Fruit fly (Drosophila melanogaster) whole organism, embryonic: ENCODE data around the gene CIA30.

Experiments used
- Aef1 ChIP-seq: fragments of 200-800 bp; sonication (Bioruptor generic); IDR thresholded peaks from 3 replicates; pipeline ENCODE4 v1.3.6; 2022; ENCODE audit warnings: missing biosample characterization, missing genetic modification characterization
- Atf6 ChIP-seq: fragments of 200-800 bp; sonication (Bioruptor generic); IDR thresholded peaks from 2 replicates; pipeline ENCODE4 v1.3.6; 2022; ENCODE audit warnings: missing biosample characterization, missing genetic modification characterization
- B-H2 ChIP-seq: fragments of 200-800 bp; sonication (Bioruptor generic); optimal IDR thresholded peaks from 2 replicates; lab custom pipeline; 2018; ENCODE audit warnings: missing biosample characterization, mild to moderate bottlenecking, missing genetic modification characterization
- BEAF-32 ChIP-seq: fragments of 200-800 bp; sonication (Bioruptor generic); optimal IDR thresholded peaks from 3 replicates; lab custom pipeline; 2017; ENCODE audit warnings: missing biosample characterization, missing genetic modification characterization, mild to moderate bottlenecking, moderate library complexity, missing genetic modification reagents
- CG10654 ChIP-seq: fragments of 200-800 bp; sonication (Bioruptor generic); optimal IDR thresholded peaks from 2 replicates; lab custom pipeline; 2016; ENCODE audit warnings: missing biosample characterization, missing genetic modification characterization
- CG11504 ChIP-seq: fragments of 200-800 bp; sonication (Bioruptor generic); optimal IDR thresholded peaks from 3 replicates; lab custom pipeline; 2019; ENCODE audit warnings: missing biosample characterization, mild to moderate bottlenecking, missing genetic modification characterization, moderate library complexity
- CG1233 ChIP-seq: fragments of 200-800 bp; sonication (Bioruptor generic); optimal IDR thresholded peaks from 4 replicates; lab custom pipeline; 2018; ENCODE audit warnings: missing biosample characterization, mild to moderate bottlenecking, missing genetic modification characterization
- CG12769 ChIP-seq: fragments of 200-800 bp; sonication (Bioruptor generic); optimal IDR thresholded peaks from 2 replicates; lab custom pipeline; 2019; ENCODE audit warnings: missing biosample characterization, mild to moderate bottlenecking, missing genetic modification characterization, moderate library complexity
- CG16813 ChIP-seq: fragments of 200-800 bp; sonication (Bioruptor generic); IDR thresholded peaks from 3 replicates; pipeline ENCODE4 v1.3.6; 2022; ENCODE audit warnings: missing biosample characterization, missing genetic modification characterization; ENCODE audit not compliant: partially characterized antibody
- CG17328 ChIP-seq: fragments of 200-800 bp; sonication (Bioruptor generic); IDR thresholded peaks from 2 replicates; pipeline ENCODE4 v1.3.6; 2022; ENCODE audit warnings: missing biosample characterization, missing genetic modification characterization
- CG17612 ChIP-seq: fragments of 200-800 bp; sonication (Bioruptor generic); IDR thresholded peaks from 2 replicates; pipeline ENCODE4 v1.3.6; 2022; ENCODE audit warnings: missing biosample characterization, missing genetic modification characterization
- CG17829 ChIP-seq: fragments of 200-800 bp; optimal IDR thresholded peaks from 2 replicates; lab custom pipeline; 2019; ENCODE audit warnings: missing biosample characterization, mild to moderate bottlenecking, missing genetic modification characterization, moderate library complexity
- CG32532 ChIP-seq: fragments of 200-800 bp; sonication (Bioruptor generic); IDR thresholded peaks from 2 replicates; pipeline ENCODE4 v1.3.6; 2022; ENCODE audit warnings: missing biosample characterization, missing genetic modification characterization
- CG7786 ChIP-seq: fragments of 200-800 bp; sonication (Bioruptor generic); optimal IDR thresholded peaks from 2 replicates; lab custom pipeline; 2016; ENCODE audit warnings: missing biosample characterization, missing genetic modification characterization
- CG8290 ChIP-seq, 3 experiments: fragments of 200-800 bp; sonication (Bioruptor generic); optimal IDR thresholded peaks; 2 replicates each; lab custom pipeline; 2016 to 2019; ENCODE audit warnings: missing biosample characterization in 3 of 3, missing genetic modification characterization in 3 of 3, mild to moderate bottlenecking in 2 of 3, moderate library complexity in 1 of 3
- CG9727 ChIP-seq: fragments of 200-800 bp; sonication (Bioruptor generic); optimal IDR thresholded peaks from 3 replicates; lab custom pipeline; 2017; ENCODE audit warnings: missing biosample characterization, mild to moderate bottlenecking, missing genetic modification characterization
- CG9876 ChIP-seq: fragments of 200-800 bp; sonication (Bioruptor generic); optimal IDR thresholded peaks from 2 replicates; lab custom pipeline; 2016; ENCODE audit warnings: missing biosample characterization, missing genetic modification characterization
- Chrac-16 ChIP-seq: fragments of 200-800 bp; sonication (Bioruptor generic); optimal IDR thresholded peaks from 3 replicates; lab custom pipeline; 2016; ENCODE audit warnings: missing biosample characterization, missing genetic modification characterization
- D19A ChIP-seq: fragments of 200-800 bp; optimal IDR thresholded peaks from 3 replicates; lab custom pipeline; 2019; ENCODE audit warnings: missing biosample characterization, mild to moderate bottlenecking, missing genetic modification characterization, moderate library complexity
- E2f2 ChIP-seq: fragments of 200-800 bp; sonication (Bioruptor generic); IDR thresholded peaks from 2 replicates; pipeline ENCODE4 v1.3.6; 2022; ENCODE audit warnings: missing biosample characterization, missing genetic modification characterization
- H2.0 ChIP-seq: fragments of 200-800 bp; sonication (Bioruptor generic); IDR thresholded peaks from 2 replicates; pipeline ENCODE4 v1.3.6; 2022; ENCODE audit warnings: missing biosample characterization, missing genetic modification characterization
- Hmx ChIP-seq: fragments of 200-800 bp; sonication (Bioruptor generic); optimal IDR thresholded peaks from 2 replicates; lab custom pipeline; 2016; ENCODE audit warnings: missing biosample characterization, missing genetic modification characterization
- Hr51 ChIP-seq, 2 experiments: fragments of 200-800 bp; sonication (Bioruptor generic); optimal IDR thresholded peaks; 2 replicates in 1 of 2; 3 replicates in 1 of 2; lab custom pipeline; 2016 to 2018; ENCODE audit warnings: missing biosample characterization in 2 of 2, missing genetic modification characterization in 2 of 2, mild to moderate bottlenecking in 1 of 2, moderate library complexity in 1 of 2
- Meics ChIP-seq: fragments of 200-800 bp; sonication (Bioruptor generic); optimal IDR thresholded peaks from 2 replicates; lab custom pipeline; 2017; ENCODE audit warnings: missing biosample characterization, mild to moderate bottlenecking, missing genetic modification characterization
- Myb ChIP-seq: fragments of 200-800 bp; sonication (Bioruptor generic); optimal IDR thresholded peaks from 2 replicates; lab custom pipeline; 2016; ENCODE audit warnings: missing biosample characterization, missing genetic modification characterization
- NC2β ChIP-seq: fragments of 200-800 bp; sonication (Bioruptor generic); optimal IDR thresholded peaks from 2 replicates; lab custom pipeline; 2016; ENCODE audit warnings: missing biosample characterization, missing genetic modification characterization
- Nf-YA ChIP-seq: fragments of 200-800 bp; sonication (Bioruptor generic); IDR thresholded peaks from 2 replicates; pipeline ENCODE4 v1.3.6; 2022; ENCODE audit warnings: missing biosample characterization, missing genetic modification characterization
- Nf-YB ChIP-seq: fragments of 200-800 bp; sonication (Bioruptor generic); optimal IDR thresholded peaks from 3 replicates; lab custom pipeline; 2019; ENCODE audit warnings: missing biosample characterization, mild to moderate bottlenecking, missing genetic modification characterization, moderate library complexity
- Scr ChIP-seq: fragments of 200-800 bp; sonication (Bioruptor generic); IDR thresholded peaks from 2 replicates; pipeline ENCODE4 v1.3.6; 2022; ENCODE audit warnings: missing biosample characterization, missing genetic modification characterization; ENCODE audit not compliant: partially characterized antibody
- Sox102F ChIP-seq: fragments of 200-800 bp; sonication (Bioruptor generic); optimal IDR thresholded peaks from 2 replicates; lab custom pipeline; 2018; ENCODE audit warnings: missing biosample characterization, mild to moderate bottlenecking, missing genetic modification characterization, moderate library complexity
- Xbp1 ChIP-seq: fragments of 200-800 bp; sonication (Bioruptor generic); optimal IDR thresholded peaks from 3 replicates; lab custom pipeline; 2016; ENCODE audit warnings: missing biosample characterization, mild to moderate bottlenecking, missing genetic modification characterization
- disco-r ChIP-seq: fragments of 200-800 bp; sonication (Bioruptor generic); optimal IDR thresholded peaks from 2 replicates; lab custom pipeline; 2016; ENCODE audit warnings: missing biosample characterization, missing genetic modification characterization
- ems ChIP-seq: fragments of 200-800 bp; sonication (Bioruptor generic); optimal IDR thresholded peaks from 3 replicates; lab custom pipeline; 2016; ENCODE audit warnings: missing biosample characterization, missing genetic modification characterization
- fd64A ChIP-seq: fragments of 200-800 bp; sonication (Bioruptor generic); optimal IDR thresholded peaks from 3 replicates; lab custom pipeline; 2018; ENCODE audit warnings: missing biosample characterization, mild to moderate bottlenecking, missing genetic modification characterization
- insv ChIP-seq, 2 experiments: fragments of 200-800 bp; sonication (Bioruptor generic); optimal IDR thresholded peaks; 3 replicates each; lab custom pipeline; 2016 to 2018; ENCODE audit warnings: missing biosample characterization in 2 of 2, missing genetic modification characterization in 2 of 2
- jumu ChIP-seq: fragments of 200-800 bp; sonication (Bioruptor generic); optimal IDR thresholded peaks from 3 replicates; lab custom pipeline; 2016; ENCODE audit warnings: missing biosample characterization, missing genetic modification characterization
- lmd ChIP-seq: fragments of 200-800 bp; sonication (Bioruptor generic); IDR thresholded peaks from 2 replicates; pipeline ENCODE4 v1.3.6; 2022; ENCODE audit warnings: missing biosample characterization, missing genetic modification characterization
- nerfin-1 ChIP-seq: fragments of 200-800 bp; sonication (Bioruptor generic); optimal IDR thresholded peaks from 3 replicates; lab custom pipeline; 2019; ENCODE audit warnings: missing biosample characterization, mild to moderate bottlenecking, missing genetic modification characterization, moderate library complexity
- nerfin-2 ChIP-seq: fragments of 200-800 bp; sonication (Bioruptor generic); IDR thresholded peaks from 2 replicates; pipeline ENCODE4 v1.3.6; 2022; ENCODE audit warnings: missing biosample characterization, missing genetic modification characterization; ENCODE audit not compliant: partially characterized antibody
- oc ChIP-seq: fragments of 200-800 bp; sonication (Bioruptor generic); optimal IDR thresholded peaks from 2 replicates; lab custom pipeline; 2018; ENCODE audit warnings: missing biosample characterization, mild to moderate bottlenecking, missing genetic modification characterization, moderate library complexity
- pnt ChIP-seq: fragments of 200-800 bp; sonication (Bioruptor generic); optimal IDR thresholded peaks from 3 replicates; lab custom pipeline; 2016; ENCODE audit warnings: missing biosample characterization, missing genetic modification characterization
- pum ChIP-seq: fragments of 200-800 bp; sonication (Bioruptor generic); optimal IDR thresholded peaks from 2 replicates; lab custom pipeline; 2016; ENCODE audit warnings: missing biosample characterization, missing genetic modification characterization
- sima ChIP-seq: fragments of 200-800 bp; sonication (Bioruptor generic); optimal IDR thresholded peaks from 2 replicates; lab custom pipeline; 2016; ENCODE audit warnings: missing biosample characterization, missing genetic modification characterization
- slbo ChIP-seq: fragments of 200-800 bp; sonication (Bioruptor generic); IDR thresholded peaks from 2 replicates; pipeline ENCODE4 v1.3.6; 2022; ENCODE audit warnings: missing biosample characterization, missing genetic modification characterization
- sr ChIP-seq: fragments of 200-800 bp; sonication (Bioruptor generic); IDR thresholded peaks from 3 replicates; pipeline ENCODE4 v1.3.6; 2022; ENCODE audit warnings: missing biosample characterization, missing genetic modification characterization
- tin ChIP-seq: fragments of 200-800 bp; sonication (Bioruptor generic); optimal IDR thresholded peaks from 3 replicates; lab custom pipeline; 2016; ENCODE audit warnings: missing biosample characterization, missing genetic modification characterization
- tup ChIP-seq: fragments of 200-800 bp; sonication (Bioruptor generic); optimal IDR thresholded peaks from 2 replicates; lab custom pipeline; 2016; ENCODE audit warnings: missing biosample characterization, mild to moderate bottlenecking, missing genetic modification characterization, moderate library complexity
- vvl ChIP-seq: fragments of 200-800 bp; sonication (Bioruptor generic); IDR thresholded peaks from 2 replicates; pipeline ENCODE4 v1.3.6; 2022; ENCODE audit warnings: missing biosample characterization, missing genetic modification characterization
- wek ChIP-seq: fragments of 200-800 bp; sonication (Bioruptor generic); optimal IDR thresholded peaks from 3 replicates; lab custom pipeline; 2018; ENCODE audit warnings: missing biosample characterization, mild to moderate bottlenecking, missing genetic modification characterization, moderate library complexity

Gene CIA30

dm6 chr3R:29758129-29758733, 21.5 kb downstream of the CIA30 start (continued):
- peak; percentile 31 for TF ChIP-seq CG11504 (tag; lab: Kevin White, UChicago)
- TF ChIP-seq jumu (GFP tag; lab: Kevin White, UChicago): no peak
- TF ChIP-seq nerfin-2: no peak
- no peak for TF ChIP-seq nerfin-1 (tag; lab: Kevin White, UChicago)
- TF ChIP-seq sr (GFP tag; lab: Robert Waterston, UW): no peak
- TF ChIP-seq Meics (GFP tag; lab: Kevin White, UChicago): no peak
- TF ChIP-seq Scr (GFP tag; lab: Robert Waterston, UW): no peak
- no peak for TF ChIP-seq CG7786
- TF ChIP-seq tin (GFP tag; lab: Kevin White, UChicago): no peak
- no peak for TF ChIP-seq Hmx (GFP tag; lab: Kevin White, UChicago)
- no peak for TF ChIP-seq fd64A
- no peak; the same call in 1 of the 2 replicates for TF ChIP-seq E2f2
- 0 out of 2 replicates have a peak, but pooled peaks have one; percentile 35 for TF ChIP-seq CG17328 (GFP tag; lab: Robert Waterston, UW)
- TF ChIP-seq pum (GFP tag; lab: Kevin White, UChicago): no peak
- TF ChIP-seq H2.0 (GFP tag; lab: Robert Waterston, UW): 0 out of 2 replicates have a peak, but pooled peaks have one; percentile 18
- TF ChIP-seq vvl (GFP tag; lab: Robert Waterston, UW): peak; percentile 49; the same call in 1 of the 2 replicates
- TF ChIP-seq lmd: no peak
- TF ChIP-seq slbo (GFP tag; lab: Robert Waterston, UW): peak; percentile 43
- no peak for TF ChIP-seq CG9727 (GFP tag; lab: Kevin White, UChicago)
- no peak for TF ChIP-seq CG12769
- no peak for TF ChIP-seq sima
- no peak for TF ChIP-seq insv (GFP tag; optimal IDR thresholded peaks at IDR 0.05; lab: Kevin White, UChicago)
- no peak for TF ChIP-seq CG17612 (GFP tag; lab: Robert Waterston, UW)
- no peak for TF ChIP-seq Myb (GFP tag; lab: Kevin White, UChicago)
- TF ChIP-seq wek (GFP tag; lab: Kevin White, UChicago): no peak
- no peak for TF ChIP-seq D19A (tag; lab: Kevin White, UChicago)
- peak in 1 of 2 experiments; percentile 39 for TF ChIP-seq Hr51 (GFP tag; optimal IDR thresholded peaks at IDR 0.05; lab: Kevin White, UChicago)
- TF ChIP-seq pnt (GFP tag; lab: Kevin White, UChicago): no peak
- TF ChIP-seq CG17829 (tag; lab: Kevin White, UChicago): no peak
- TF ChIP-seq CG16813: no peak
- no peak for TF ChIP-seq CG10654 (GFP tag; lab: Kevin White, UChicago)
- TF ChIP-seq Xbp1 (GFP tag; lab: Kevin White, UChicago): no peak
- TF ChIP-seq tup (GFP tag; lab: Kevin White, UChicago): no peak
- no peak for TF ChIP-seq Nf-YA (GFP tag; lab: Robert Waterston, UW)
- TF ChIP-seq CG8290 (GFP tag; optimal IDR thresholded peaks at IDR 0.05; lab: Kevin White, UChicago): no peak
- no peak for TF ChIP-seq CG8290 (tag; optimal IDR thresholded peaks at IDR 0.05; lab: Kevin White, UChicago)
- TF ChIP-seq Atf6 (GFP tag; lab: Robert Waterston, UW): no peak
- TF ChIP-seq CG1233 (GFP tag; lab: Kevin White, UChicago): no peak
- TF ChIP-seq Aef1: no peak
- TF ChIP-seq Nf-YB (GFP tag; lab: Kevin White, UChicago): no peak
- TF ChIP-seq B-H2 (GFP tag; lab: Kevin White, UChicago): no peak
- no peak for TF ChIP-seq CG32532 (GFP tag; lab: Robert Waterston, UW)
- TF ChIP-seq NC2β: no peak
- TF ChIP-seq CG9876 (GFP tag; lab: Kevin White, UChicago): no peak
- no peak for TF ChIP-seq Chrac-16 (GFP tag; lab: Kevin White, UChicago)
- peak; percentile 26 for TF ChIP-seq Sox102F (GFP tag; lab: Kevin White, UChicago)
- TF ChIP-seq ems: no peak
- no peak for TF ChIP-seq oc
- TF ChIP-seq disco-r (GFP tag; lab: Kevin White, UChicago): no peak
- no peak for TF ChIP-seq BEAF-32
